Worm (Caenorhabditis elegans) whole organism, L2 larva: ENCODE measurements around the gene pll-1.

Experiments used
- R02D3.7 ChIP-seq: fragments of 150-350 bp; optimal IDR thresholded peaks from 2 replicates; lab custom pipeline; 2014; ENCODE audit warnings: missing biosample characterization, missing genetic modification characterization
- ama-1 ChIP-seq: fragments of 150-350 bp; optimal IDR thresholded peaks from 2 replicates; lab custom pipeline; 2018; ENCODE audit warnings: inconsistent platforms
- lin-39 ChIP-seq: fragments of 150-350 bp; optimal IDR thresholded peaks from 2 replicates; lab custom pipeline; 2014; ENCODE audit warnings: missing biosample characterization, missing genetic modification reagents, missing genetic modification characterization
- nhr-129 ChIP-seq: fragments of 150-350 bp; optimal IDR thresholded peaks from 2 replicates; lab custom pipeline; 2014; ENCODE audit warnings: missing biosample characterization, missing genetic modification characterization
- nhr-237 ChIP-seq: fragments of 150-350 bp; optimal IDR thresholded peaks from 2 replicates; lab custom pipeline; 2014; ENCODE audit warnings: missing biosample characterization, missing genetic modification characterization
- nhr-25 ChIP-seq: fragments of 150-350 bp; sonication (generic microtip); optimal IDR thresholded peaks from 3 replicates; lab custom pipeline; 2014; ENCODE audit warnings: missing biosample characterization, missing genetic modification characterization
- snpc-4 ChIP-seq: fragments of 150-350 bp; optimal IDR thresholded peaks from 2 replicates; lab custom pipeline; 2014; ENCODE audit warnings: missing biosample characterization, missing genetic modification characterization
- ztf-11 ChIP-seq: sonication (generic microtip); optimal IDR thresholded peaks from 2 replicates; lab custom pipeline; 2017; ENCODE audit warnings: missing biosample characterization, missing genetic modification characterization

DNA sequence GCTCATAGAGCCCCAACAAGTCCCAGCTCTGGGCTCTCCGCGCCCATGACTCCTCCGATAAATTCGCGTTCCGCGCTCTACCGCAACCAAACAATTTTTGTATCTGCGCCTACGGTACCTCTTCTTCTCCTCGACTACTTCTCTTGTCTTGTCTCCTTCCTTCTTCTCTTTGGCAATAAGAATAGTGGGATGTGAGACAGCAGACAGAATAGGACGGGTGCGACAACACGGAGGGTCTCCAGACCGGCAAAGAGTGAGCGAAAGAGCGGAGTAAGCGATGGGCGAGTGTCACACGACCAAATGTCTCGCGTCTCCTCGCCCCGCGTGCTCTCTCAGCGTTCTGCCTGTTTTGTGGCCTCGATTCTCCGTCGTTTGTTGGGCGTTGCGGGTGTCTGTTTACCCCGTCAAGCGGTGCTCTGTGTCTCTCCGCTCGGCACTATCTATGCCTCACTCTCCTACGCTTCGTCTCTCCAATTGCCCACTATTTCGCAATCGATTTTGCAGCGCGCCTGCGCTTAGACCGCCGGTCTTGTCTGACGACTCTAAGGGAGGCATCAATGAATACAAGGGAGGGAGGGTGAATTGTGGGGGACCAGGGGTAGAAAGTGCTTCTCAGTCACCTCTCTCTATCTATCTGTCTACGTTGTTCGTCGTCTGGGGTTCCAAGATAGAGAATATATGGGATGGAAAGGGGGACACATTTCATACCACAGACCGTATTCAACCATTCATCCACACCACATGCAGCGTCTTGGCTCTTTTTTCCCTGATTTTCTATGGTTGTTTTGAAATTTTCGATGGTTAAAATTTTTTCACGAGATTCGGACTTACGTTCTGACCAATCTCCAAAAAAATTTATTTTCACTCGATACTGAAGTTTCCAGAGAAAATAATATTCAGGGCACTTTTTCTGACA lies 10.9 kb upstream of the pll-1 start, which contains the start of gene gei-4:
- TF ChIP-seq snpc-4 (tag; lab: Kevin White, UChicago) (peak; percentile 56), lin-39 (tag; lab: Kevin White, UChicago) (no peak), ztf-11 (no peak), nhr-237 (peak; percentile 63), R02D3.7 (tag; lab: Kevin White, UChicago) (no peak), nhr-129 (peak; percentile 87), ama-1 (lab: Kevin White, UChicago) (peak; percentile 78), nhr-25 (tag; lab: Kevin White, UChicago) (peak; percentile 88)
